Fruit fly (Drosophila melanogaster): ENCODE data around the gene SLIRP1.

The SLIRP1 gene

dm6 chrX:21319202-21319772 lies at the start of gene SLIRP1, which contains the start of gene anox (continued):
- TF ChIP-seq sim (GFP tag; IDR thresholded peaks at IDR 0.05) (no peak), CG12104 (GFP tag; optimal IDR thresholded peaks at IDR 0.05) (peak; percentile 81), slou (GFP tag; optimal IDR thresholded peaks at IDR 0.05) (peak; percentile 79), sna (GFP tag; IDR thresholded peaks at IDR 0.05; ENCODE audit: partially characterized antibody) (no peak), CG11093 (GFP tag; IDR thresholded peaks at IDR 0.05) (peak; percentile 67), CG1647 (GFP tag; optimal IDR thresholded peaks at IDR 0.05) (peak; percentile 55), zen (tag; optimal IDR thresholded peaks at IDR 0.05) (peak; percentile 80), mld (GFP tag; IDR thresholded peaks at IDR 0.05; ENCODE audit: partially characterized antibody) (no peak), Dp (GFP tag; optimal IDR thresholded peaks at IDR 0.05) (peak; percentile 64), CG16813 (GFP tag; IDR thresholded peaks at IDR 0.05; ENCODE audit: partially characterized antibody) (no peak), HLHmδ (GFP tag; optimal IDR thresholded peaks at IDR 0.05) (no peak), CG10565 (GFP tag; optimal IDR thresholded peaks at IDR 0.05) (peak; percentile 28), CG13424 (tag; optimal IDR thresholded peaks at IDR 0.05) (peak; percentile 91), MBD-R2 (GFP tag; IDR thresholded peaks at IDR 0.05) (peak; percentile 31; the same call in 1 of the 2 replicates), Dfd (GFP tag; optimal IDR thresholded peaks at IDR 0.05) (no peak), CG15601 (tag; optimal IDR thresholded peaks at IDR 0.05) (peak; percentile 86), bigmax (GFP tag; optimal IDR thresholded peaks at IDR 0.05) (peak; percentile 98), HmgD (GFP tag; optimal IDR thresholded peaks at IDR 0.05) (peak; percentile 49), CG10543 (GFP tag; optimal IDR thresholded peaks at IDR 0.05) (peak; percentile 77), Fer2 (tag; optimal IDR thresholded peaks at IDR 0.05) (peak; percentile 61), CG10209 (GFP tag; optimal IDR thresholded peaks at IDR 0.05) (peak; percentile 83), slbo (GFP tag; IDR thresholded peaks at IDR 0.05) (peak; percentile 84), CG18619 (GFP tag; optimal IDR thresholded peaks at IDR 0.05) (peak; percentile 91), CG12155 (GFP tag; optimal IDR thresholded peaks at IDR 0.05) (peak; percentile 77), Fer1 (GFP tag; optimal IDR thresholded peaks at IDR 0.05) (peak; percentile 87), CG10274 (GFP tag; optimal IDR thresholded peaks at IDR 0.05) (peak; percentile 68), ttk (GFP tag; IDR thresholded peaks at IDR 0.05) (peak; percentile 56; the same call in 1 of the 2 replicates), ro (GFP tag; IDR thresholded peaks at IDR 0.05) (peak; percentile 29; the same call in 1 of the 2 replicates), otp (GFP tag; IDR thresholded peaks at IDR 0.05) (no peak), CG3281 (GFP tag; optimal IDR thresholded peaks at IDR 0.05) (peak; percentile 88), usp (GFP tag; optimal IDR thresholded peaks at IDR 0.05) (no peak), CG17361 (GFP tag; IDR thresholded peaks at IDR 0.05) (peak; percentile 95), CG4360 (GFP tag; IDR thresholded peaks at IDR 0.05) (no peak), Ets97D (GFP tag; optimal IDR thresholded peaks at IDR 0.05) (peak; percentile 35), CG9876 (GFP tag; optimal IDR thresholded peaks at IDR 0.05) (peak; percentile 45), Oaz (GFP tag; IDR thresholded peaks at IDR 0.05) (peak; percentile 57), CG1603 (tag; optimal IDR thresholded peaks at IDR 0.05) (peak; percentile 66), sug (tag; optimal IDR thresholded peaks at IDR 0.05) (peak; percentile 83), CG10979 (tag; optimal IDR thresholded peaks at IDR 0.05) (peak; percentile 89), CG6272 (GFP tag; IDR thresholded peaks at IDR 0.05) (peak; percentile 48; the same call in 1 of the 2 replicates), gfzf (GFP tag; optimal IDR thresholded peaks at IDR 0.05) (no peak), CG7963 (GFP tag; IDR thresholded peaks at IDR 0.05; ENCODE audit: partially characterized antibody) (no peak), Gug (GFP tag; IDR thresholded peaks at IDR 0.05) (peak; percentile 63; the same call in 3 of the 4 replicates), her (GFP tag; optimal IDR thresholded peaks at IDR 0.05) (peak; percentile 64), repo (GFP tag; optimal IDR thresholded peaks at IDR 0.05) (peak; percentile 37), Mad (GFP tag; optimal IDR thresholded peaks at IDR 0.05) (peak; percentile 41), CG4617 (GFP tag; optimal IDR thresholded peaks at IDR 0.05; ENCODE audit: borderline replicate concordance) (peak; percentile 55), CG18011 (GFP tag; optimal IDR thresholded peaks at IDR 0.05) (peak; percentile 54), CG4328 (GFP tag; optimal IDR thresholded peaks at IDR 0.05) (peak; percentile 60), CG10321 (GFP tag; IDR thresholded peaks at IDR 0.05) (peak; percentile 22; the same call in 1 of the 2 replicates)

Measured in whole organism, embryonic.